Worm (Caenorhabditis elegans): Measurements from ENCODE around the gene T22D1.18.

- peak; percentile 38 for TF ChIP-seq pqm-1 (tag; optimal IDR thresholded peaks at IDR 0.05)
- no peak for TF ChIP-seq ama-1 (optimal IDR thresholded peaks at IDR 0.05)
- TF ChIP-seq elt-3 (tag; optimal IDR thresholded peaks at IDR 0.05) = no peak
- TF ChIP-seq lsy-12 (tag; optimal IDR thresholded peaks at IDR 0.05) = no peak
- TF ChIP-seq ceh-16 (tag; optimal IDR thresholded peaks at IDR 0.05) = no peak
- TF ChIP-seq fkh-10 (GFP tag; optimal IDR thresholded peaks at IDR 0.05) = peak; percentile 72
Observed at ce11 chrIV:6878912-6879554, 40.9 kb downstream of the T22D1.18 start.
